Worm (Caenorhabditis elegans) whole organism, L2 larva: ENCODE results near the gene K08D8.9.

Experiments
- R02D3.7 ChIP-seq: fragments of 150-350 bp; optimal IDR thresholded peaks from 2 replicates; lab custom pipeline; 2014; ENCODE audit warnings: missing biosample characterization, missing genetic modification characterization
- ZK546.5 ChIP-seq: sonication (generic microtip); optimal IDR thresholded peaks from 2 replicates; lab custom pipeline; 2017; ENCODE audit warnings: missing biosample characterization, missing genetic modification characterization
- ama-1 ChIP-seq: fragments of 150-350 bp; optimal IDR thresholded peaks from 2 replicates; lab custom pipeline; 2018; ENCODE audit warnings: inconsistent platforms
- ceh-16 ChIP-seq: fragments of 150-350 bp; optimal IDR thresholded peaks from 2 replicates; lab custom pipeline; 2014; ENCODE audit warnings: missing biosample characterization, missing genetic modification characterization
- dmd-4 ChIP-seq: sonication (generic microtip); optimal IDR thresholded peaks from 2 replicates; lab custom pipeline; 2017; ENCODE audit warnings: missing biosample characterization, missing genetic modification characterization
- egl-27 ChIP-seq: sonication (generic microtip); optimal IDR thresholded peaks from 3 replicates; lab custom pipeline; 2017; ENCODE audit warnings: missing biosample characterization, missing genetic modification reagents, missing genetic modification characterization
- elt-3 ChIP-seq: sonication (generic microtip); optimal IDR thresholded peaks from 2 replicates; lab custom pipeline; 2017; ENCODE audit warnings: missing biosample characterization, missing genetic modification characterization
- fos-1 ChIP-seq: fragments of 150-350 bp; optimal IDR thresholded peaks from 2 replicates; lab custom pipeline; 2014; ENCODE audit warnings: missing biosample characterization, missing genetic modification characterization
- gmeb-1 ChIP-seq: fragments of 150-350 bp; optimal IDR thresholded peaks from 2 replicates; lab custom pipeline; 2014; ENCODE audit warnings: missing biosample characterization, missing genetic modification characterization
- lin-11 ChIP-seq: fragments of 150-350 bp; sonication (generic microtip); optimal IDR thresholded peaks from 2 replicates; lab custom pipeline; 2014; ENCODE audit warnings: missing biosample characterization, missing genetic modification characterization, inconsistent platforms, mixed read lengths
- lin-13 ChIP-seq: fragments of 150-350 bp; optimal IDR thresholded peaks from 2 replicates; lab custom pipeline; 2014; ENCODE audit warnings: missing biosample characterization, missing genetic modification reagents, missing genetic modification characterization
- mab-5 ChIP-seq: fragments of 150-350 bp; optimal IDR thresholded peaks from 2 replicates; lab custom pipeline; 2014; ENCODE audit warnings: missing biosample characterization, missing genetic modification characterization
- mbf-1 ChIP-seq: sonication (generic microtip); optimal IDR thresholded peaks from 2 replicates; lab custom pipeline; 2017; ENCODE audit warnings: missing biosample characterization, missing genetic modification characterization
- mdl-1 ChIP-seq, 2 experiments: fragments of 150-350 bp in 1 of 2; sonication (generic microtip) in 1 of 2; optimal IDR thresholded peaks; 2 replicates each; lab custom pipeline; 2017; ENCODE audit warnings: missing biosample characterization in 2 of 2, missing genetic modification characterization in 2 of 2
- nhr-10 ChIP-seq: sonication (generic microtip); optimal IDR thresholded peaks from 2 replicates; lab custom pipeline; 2017; ENCODE audit warnings: missing biosample characterization, missing genetic modification characterization
- nhr-11 ChIP-seq: fragments of 150-350 bp; optimal IDR thresholded peaks from 2 replicates; lab custom pipeline; 2014; ENCODE audit warnings: missing biosample characterization, missing genetic modification characterization
- nhr-12 ChIP-seq: fragments of 150-350 bp; optimal IDR thresholded peaks from 2 replicates; lab custom pipeline; 2014; ENCODE audit warnings: missing biosample characterization, missing genetic modification characterization
- nhr-23 ChIP-seq: fragments of 150-350 bp; optimal IDR thresholded peaks from 2 replicates; lab custom pipeline; 2014; ENCODE audit warnings: missing biosample characterization, missing genetic modification reagents, missing genetic modification characterization
- nhr-237 ChIP-seq: fragments of 150-350 bp; optimal IDR thresholded peaks from 2 replicates; lab custom pipeline; 2014; ENCODE audit warnings: missing biosample characterization, missing genetic modification characterization
- nhr-25 ChIP-seq: fragments of 150-350 bp; sonication (generic microtip); optimal IDR thresholded peaks from 3 replicates; lab custom pipeline; 2014; ENCODE audit warnings: missing biosample characterization, missing genetic modification characterization
- nhr-6 ChIP-seq: fragments of 150-350 bp; optimal IDR thresholded peaks from 2 replicates; lab custom pipeline; 2014; ENCODE audit warnings: missing biosample characterization, missing genetic modification characterization
- nhr-77 ChIP-seq: fragments of 150-350 bp; optimal IDR thresholded peaks from 2 replicates; lab custom pipeline; 2014; ENCODE audit warnings: missing biosample characterization, missing genetic modification characterization
- sem-4 ChIP-seq: fragments of 150-350 bp; optimal IDR thresholded peaks from 2 replicates; lab custom pipeline; 2014; ENCODE audit warnings: missing biosample characterization, missing genetic modification reagents, missing genetic modification characterization
- skn-1 ChIP-seq: sonication (generic microtip); optimal IDR thresholded peaks from 2 replicates; lab custom pipeline; 2017; ENCODE audit warnings: missing biosample characterization, missing genetic modification characterization
- sma-9 ChIP-seq, 2 experiments: fragments of 150-350 bp in 1 of 2; sonication (generic microtip) in 1 of 2; optimal IDR thresholded peaks; 2 replicates each; lab custom pipeline; 2014 to 2016; ENCODE audit warnings: missing genetic modification characterization in 2 of 2, mild to moderate bottlenecking in 1 of 2, missing biosample characterization in 1 of 2, missing compliant biosample characterization in 1 of 2, missing genetic modification reagents in 1 of 2, moderate library complexity in 1 of 2
- snpc-4 ChIP-seq: fragments of 150-350 bp; optimal IDR thresholded peaks from 2 replicates; lab custom pipeline; 2014; ENCODE audit warnings: missing biosample characterization, missing genetic modification characterization
- unc-39 ChIP-seq: fragments of 150-350 bp; optimal IDR thresholded peaks from 2 replicates; lab custom pipeline; 2014; ENCODE audit warnings: missing biosample characterization, missing genetic modification characterization
- unc-55 ChIP-seq: fragments of 150-350 bp; sonication (generic microtip); optimal IDR thresholded peaks from 3 replicates; lab custom pipeline; 2014; ENCODE audit warnings: missing biosample characterization, missing genetic modification reagents, missing genetic modification characterization
- unc-62 ChIP-seq: fragments of 150-350 bp; optimal IDR thresholded peaks from 2 replicates; lab custom pipeline; 2014; ENCODE audit warnings: missing biosample characterization, missing genetic modification reagents, missing genetic modification characterization
- zag-1 ChIP-seq: fragments of 150-350 bp; optimal IDR thresholded peaks from 2 replicates; lab custom pipeline; 2014; ENCODE audit warnings: missing biosample characterization, missing genetic modification characterization
- ztf-11 ChIP-seq: sonication (generic microtip); optimal IDR thresholded peaks from 2 replicates; lab custom pipeline; 2017; ENCODE audit warnings: missing biosample characterization, missing genetic modification characterization
- ztf-4 ChIP-seq: fragments of 150-350 bp; optimal IDR thresholded peaks from 2 replicates; lab custom pipeline; 2014; ENCODE audit warnings: missing biosample characterization, missing genetic modification characterization

The K08D8.9 gene

ce11 chrIV:12901602-12902001, 2.1 kb downstream of the K08D8.9 start:
- TF ChIP-seq fos-1 (tag; lab: Kevin White, UChicago) (peak; percentile 69), ZK546.5 (tag; lab: Kevin White, UChicago) (no peak), sma-9 (GFP tag; optimal IDR thresholded peaks at IDR 0.05; lab: Kevin White, UChicago) (peak; percentile 39), sma-9 (tag; optimal IDR thresholded peaks at IDR 0.05; lab: Kevin White, UChicago) (no peak)
- TF ChIP-seq, all 48 proteins: peak for 2

- TF ChIP-seq fos-1 (tag; lab: Kevin White, UChicago), result peak; percentile 66
- TF ChIP-seq ztf-4 (tag; lab: Kevin White, UChicago), result no peak
Observed at ce11 chrIV:12902430-12903110, 3.1 kb downstream of the K08D8.9 start, which contains the start of gene K08D8.2. Gene K08D8.2, plus strand, starts transcription at chrIV:12903060.

ce11 chrIV:12903687-12904086, 4.2 kb downstream of the K08D8.9 start:
- peak; percentile 55 for TF ChIP-seq fos-1 (tag; lab: Kevin White, UChicago)
- no peak for TF ChIP-seq nhr-25 (tag; lab: Kevin White, UChicago)
- TF ChIP-seq, all 48 proteins: peak for 1

- TF ChIP-seq elt-3 (no peak), mab-5 (tag; lab: Kevin White, UChicago) (no peak), egl-27 (no peak), fos-1 (tag; lab: Kevin White, UChicago) (peak; percentile 89), lin-11 (tag; lab: Kevin White, UChicago) (no peak), skn-1 (tag; lab: Kevin White, UChicago) (peak; percentile 89), snpc-4 (tag; lab: Kevin White, UChicago) (no peak), nhr-77 (tag; lab: Kevin White, UChicago) (no peak), ztf-11 (tag; lab: Kevin White, UChicago) (no peak), nhr-12 (no peak), sma-9 (GFP tag; optimal IDR thresholded peaks at IDR 0.05; lab: Kevin White, UChicago) (peak; percentile 32), sma-9 (tag; optimal IDR thresholded peaks at IDR 0.05; lab: Kevin White, UChicago) (no peak), mdl-1 (tag; optimal IDR thresholded peaks at IDR 0.05; lab: Kevin White, UChicago) (no peak)
Observed at ce11 chrIV:12906529-12906928, 7.0 kb downstream of the K08D8.9 start, which contains the start of gene K08D8.3. Gene K08D8.3, minus strand, starts transcription at chrIV:12906659.

- TF ChIP-seq mdl-1 (tag; optimal IDR thresholded peaks at IDR 0.05; lab: Kevin White, UChicago) (no peak), fos-1 (tag; lab: Kevin White, UChicago) (peak; percentile 86)
Observed at ce11 chrIV:12909871-12910270, 10.4 kb downstream of the K08D8.9 start, which contains the start of gene K08D8.4. Gene K08D8.4, minus strand, starts transcription at chrIV:12909998.

- no peak for TF ChIP-seq unc-62 (GFP tag; lab: Kevin White, UChicago)
- TF ChIP-seq nhr-77 (tag; lab: Kevin White, UChicago), result no peak
- TF ChIP-seq dmd-4 (tag; lab: Kevin White, UChicago), result no peak
- TF ChIP-seq sma-9 (GFP tag; optimal IDR thresholded peaks at IDR 0.05; lab: Kevin White, UChicago), result peak; percentile 51
- no peak for TF ChIP-seq sma-9 (tag; optimal IDR thresholded peaks at IDR 0.05; lab: Kevin White, UChicago)
- no peak for TF ChIP-seq nhr-25 (tag; lab: Kevin White, UChicago)
- no peak for TF ChIP-seq ama-1
- TF ChIP-seq fos-1 (tag; lab: Kevin White, UChicago), result peak; percentile 79
- no peak for TF ChIP-seq nhr-23 (tag; lab: Kevin White, UChicago)
- TF ChIP-seq gmeb-1 (tag; lab: Kevin White, UChicago), result no peak
- TF ChIP-seq mdl-1 (tag; optimal IDR thresholded peaks at IDR 0.05; lab: Kevin White, UChicago), result no peak
- no peak for TF ChIP-seq R02D3.7
- no peak for TF ChIP-seq ZK546.5 (tag; lab: Kevin White, UChicago)
- no peak for TF ChIP-seq unc-39
- TF ChIP-seq lin-11 (tag; lab: Kevin White, UChicago), result no peak
Observed at ce11 chrIV:12911990-12912389, 12.5 kb downstream of the K08D8.9 start, which contains the start of gene K08D8.5. Gene K08D8.5, minus strand, starts transcription at chrIV:12912129.

- TF ChIP-seq nhr-23 (tag; lab: Kevin White, UChicago) (no peak), nhr-10 (tag; lab: Kevin White, UChicago) (no peak), unc-55 (GFP tag; lab: Kevin White, UChicago) (no peak), ama-1 (no peak), snpc-4 (tag; lab: Kevin White, UChicago) (no peak), nhr-11 (tag; lab: Kevin White, UChicago) (no peak), nhr-12 (no peak), nhr-6 (tag; lab: Kevin White, UChicago) (no peak), mbf-1 (no peak), unc-62 (GFP tag; lab: Kevin White, UChicago) (no peak), zag-1 (no peak), dmd-4 (tag; lab: Kevin White, UChicago) (no peak), sem-4 (tag; lab: Kevin White, UChicago) (no peak), nhr-237 (tag; lab: Kevin White, UChicago) (no peak), ceh-16 (no peak), elt-3 (no peak), lin-13 (GFP tag; lab: Kevin White, UChicago) (no peak), gmeb-1 (tag; lab: Kevin White, UChicago) (no peak)
- TF ChIP-seq, all 48 proteins: peak for 0
Observed at ce11 chrIV:12914532-12915019, 15.1 kb downstream of the K08D8.9 start, which contains the start of gene irg-6. Gene irg-6, minus strand, starts transcription at chrIV:12914969.
